Worm (Caenorhabditis elegans): ENCODE results near the gene tba-8.

DNA sequence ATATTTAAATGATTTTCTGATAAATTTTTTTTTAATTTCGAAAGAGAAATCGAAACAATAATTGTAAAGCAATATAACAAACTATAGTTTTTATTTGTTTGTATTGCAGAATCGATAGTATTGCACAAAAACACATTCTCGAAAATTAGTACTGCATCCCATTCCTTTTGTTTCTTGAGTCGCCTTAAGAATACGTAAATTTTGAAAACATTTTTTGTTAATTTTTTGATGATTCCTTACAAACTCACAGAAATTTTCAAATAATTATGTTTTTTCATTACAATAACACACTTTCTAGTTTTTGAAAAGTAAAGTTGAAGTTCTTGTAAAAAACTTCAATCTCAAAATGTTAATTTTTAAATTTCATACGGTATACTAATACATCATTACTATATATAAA is 28.0 kb upstream of the tba-8 start:
- no peak for TF ChIP-seq ref-1 (GFP tag; conservative IDR thresholded peaks at IDR 0.05)
- TF ChIP-seq ztf-29 (GFP tag; IDR thresholded peaks at IDR 0.05) = no peak
